Fruit fly (Drosophila melanogaster): ENCODE measurements around the gene Obp18a.

The Obp18a gene

dm6 chrX:19179696-19180255, 44.1 kb upstream of the Obp18a start, which contains the start of the genes CG7556 and CG7453 (continued):
- TF ChIP-seq CG15011 (GFP tag; optimal IDR thresholded peaks at IDR 0.05) (peak; percentile 54), NFAT (GFP tag; IDR thresholded peaks at IDR 0.05) (0 out of 2 replicates have a peak, but pooled peaks have one; percentile 3), CG2116 (GFP tag; optimal IDR thresholded peaks at IDR 0.05) (peak; percentile 86), CG10321 (GFP tag; IDR thresholded peaks at IDR 0.05) (no peak), CG5180 (GFP tag; optimal IDR thresholded peaks at IDR 0.05) (peak; percentile 4), CG16863 (GFP tag; optimal IDR thresholded peaks at IDR 0.05) (peak; percentile 73), gcm (GFP tag; optimal IDR thresholded peaks at IDR 0.05) (peak; percentile 48), Atf6 (GFP tag; IDR thresholded peaks at IDR 0.05) (peak; percentile 66), oc (tag; optimal IDR thresholded peaks at IDR 0.05) (no peak), sug (tag; optimal IDR thresholded peaks at IDR 0.05) (peak; percentile 75), bcd (GFP tag; optimal IDR thresholded peaks at IDR 0.05) (peak; percentile 76), HmgD (GFP tag; optimal IDR thresholded peaks at IDR 0.05) (peak; percentile 28), Chrac-16 (GFP tag; optimal IDR thresholded peaks at IDR 0.05) (peak; percentile 82), CG9797 (GFP tag; optimal IDR thresholded peaks at IDR 0.05) (peak; percentile 8), CG2202 (tag; optimal IDR thresholded peaks at IDR 0.05) (peak; percentile 11), PHDP (tag; optimal IDR thresholded peaks at IDR 0.05) (peak; percentile 70), CG2120 (GFP tag; optimal IDR thresholded peaks at IDR 0.05) (peak; percentile 89), dm (GFP tag; optimal IDR thresholded peaks at IDR 0.05) (peak; percentile 79), CG13624 (GFP tag; optimal IDR thresholded peaks at IDR 0.05) (peak; percentile 79), CG12942 (GFP tag; optimal IDR thresholded peaks at IDR 0.05) (peak; percentile 66), Dek (tag; optimal IDR thresholded peaks at IDR 0.05) (peak; percentile 64), CG1832 (GFP tag; optimal IDR thresholded peaks at IDR 0.05) (no peak), Atf3 (GFP tag; optimal IDR thresholded peaks at IDR 0.05) (peak; percentile 35), dan (GFP tag; IDR thresholded peaks at IDR 0.05) (no peak), CG32772 (GFP tag; IDR thresholded peaks at IDR 0.05) (peak; percentile 47; the same call in 1 of the 2 replicates), trem (tag; optimal IDR thresholded peaks at IDR 0.05) (peak; percentile 65), CG2712 (tag; optimal IDR thresholded peaks at IDR 0.05) (peak; percentile 80), fd64A (GFP tag; optimal IDR thresholded peaks at IDR 0.05) (no peak), exex (tag; optimal IDR thresholded peaks at IDR 0.05) (no peak), otp (GFP tag; IDR thresholded peaks at IDR 0.05) (no peak), Side (GFP tag; optimal IDR thresholded peaks at IDR 0.05) (peak; percentile 66), CG4854 (GFP tag; optimal IDR thresholded peaks at IDR 0.05) (no peak), Rx (GFP tag; IDR thresholded peaks at IDR 0.05) (no peak; the same call in 1 of the 2 replicates), Deaf1 (tag; optimal IDR thresholded peaks at IDR 0.05) (peak; percentile 40), CG8478 (optimal IDR thresholded peaks at IDR 0.05) (no peak), Hr51 (GFP tag; optimal IDR thresholded peaks at IDR 0.05) (peak; percentile 69 to 70), Dp (GFP tag; optimal IDR thresholded peaks at IDR 0.05) (peak; percentile 14), E2f1 (GFP tag; IDR thresholded peaks at IDR 0.05) (peak; percentile 51; the same call in 1 of the 2 replicates), ap (GFP tag; IDR thresholded peaks at IDR 0.05) (peak; percentile 59), CG9876 (GFP tag; optimal IDR thresholded peaks at IDR 0.05) (peak; percentile 68), Ets65A (GFP tag) (peak; percentile 98), tgo (GFP tag; IDR thresholded peaks at IDR 0.05) (peak; percentile 60), tin (GFP tag; optimal IDR thresholded peaks at IDR 0.05) (peak; percentile 78), dpn (GFP tag; optimal IDR thresholded peaks at IDR 0.05) (peak; percentile 74 to 76), en (GFP tag; optimal IDR thresholded peaks at IDR 0.05) (peak; percentile 4), CG4730 (GFP tag; IDR thresholded peaks at IDR 0.05) (peak; percentile 31; the same call in 1 of the 2 replicates), crc (GFP tag; optimal IDR thresholded peaks at IDR 0.05) (peak; percentile 18), nerfin-1 (tag; optimal IDR thresholded peaks at IDR 0.05) (peak; percentile 57), CG3847 (GFP tag; IDR thresholded peaks at IDR 0.05) (peak; percentile 67), fru (optimal IDR thresholded peaks at IDR 0.05) (no peak), gem (tag; optimal IDR thresholded peaks at IDR 0.05) (peak; percentile 86)
